Worm (Caenorhabditis elegans) whole organism, young adult: ENCODE results near the gene F54F11.1.

Experiments
- ZK185.1 ChIP-seq: sonication (generic microtip); optimal IDR thresholded peaks from 2 replicates; lab custom pipeline; 2016; ENCODE audit warnings: mild to moderate bottlenecking, missing genetic modification characterization, missing compliant biosample characterization; ENCODE audit not compliant: poor library complexity, severe bottlenecking
- ama-1 ChIP-seq, 3 experiments: fragments of 150-350 bp in 1 of 3; sonication (generic microtip) in 2 of 3; optimal IDR thresholded peaks; 2 replicates each; lab custom pipeline; 2014 to 2018; ENCODE audit warnings: missing biosample characterization in 2 of 3, missing genetic modification characterization in 2 of 3, missing genetic modification reagents in 2 of 3
- aptf-2 ChIP-seq: fragments of 200-800 bp; sonication (Bioruptor generic); conservative IDR thresholded peaks from 2 replicates; pipeline ENCODE4 v1.3.6; 2022; ENCODE audit warnings: missing genetic modification reagents, missing genetic modification characterization, missing compliant biosample characterization
- athp-1 ChIP-seq: sonication (generic microtip); optimal IDR thresholded peaks from 2 replicates; lab custom pipeline; 2017; ENCODE audit warnings: mild to moderate bottlenecking, missing genetic modification characterization, missing compliant biosample characterization
- ceh-91 ChIP-seq: fragments of 200-800 bp; sonication (Bioruptor generic); IDR thresholded peaks from 2 replicates; pipeline ENCODE4 v1.3.6; 2022; ENCODE audit warnings: missing genetic modification reagents, missing genetic modification characterization, missing compliant biosample characterization
- hmg-20 ChIP-seq: fragments of 200-800 bp; sonication (Bioruptor generic); IDR thresholded peaks from 2 replicates; pipeline ENCODE4 v1.3.6; 2022; ENCODE audit warnings: missing genetic modification reagents, missing genetic modification characterization, missing compliant biosample characterization
- nfya-1 ChIP-seq: sonication (generic microtip); optimal IDR thresholded peaks from 2 replicates; lab custom pipeline; 2017; ENCODE audit warnings: antibody characterized with exemption, missing compliant biosample characterization, missing genetic modification characterization, borderline replicate concordance; ENCODE audit not compliant: insufficient read depth
- rcor-1 ChIP-seq: fragments of 200-800 bp; sonication (Bioruptor generic); IDR thresholded peaks from 2 replicates; pipeline ENCODE4 v1.3.6; 2022; ENCODE audit warnings: missing genetic modification reagents, missing genetic modification characterization, missing compliant biosample characterization
- rpc-1 ChIP-seq, 2 experiments: fragments of 150-350 bp in 1 of 2; sonication (generic microtip) in 1 of 2; optimal IDR thresholded peaks; 2 replicates each; lab custom pipeline; 2014 to 2018; ENCODE audit warnings: missing biosample characterization in 1 of 2, missing genetic modification characterization in 1 of 2, missing genetic modification reagents in 1 of 2, missing genotype in 1 of 2
- tbp1 ChIP-seq: fragments of 200-800 bp; sonication (Bioruptor generic); optimal IDR thresholded peaks from 2 replicates; lab custom pipeline; 2018; ENCODE audit warnings: mild to moderate bottlenecking, missing genetic modification characterization, missing compliant biosample characterization
- unc-62 ChIP-seq: fragments of 150-350 bp; optimal IDR thresholded peaks from 2 replicates; lab custom pipeline; 2014; ENCODE audit warnings: missing biosample characterization, missing genetic modification reagents, missing genetic modification characterization

- no peak for TF ChIP-seq rpc-1 (optimal IDR thresholded peaks at IDR 0.05; lab: Kevin White, UChicago)
- TF ChIP-seq rpc-1 (tag; optimal IDR thresholded peaks at IDR 0.05; lab: Kevin White, UChicago), result no peak
- no peak for TF ChIP-seq ceh-91 (GFP tag; lab: Robert Waterston, UW)
- TF ChIP-seq ama-1 (optimal IDR thresholded peaks at IDR 0.05; lab: Kevin White, UChicago), result no peak
- TF ChIP-seq ama-1 (GFP tag; optimal IDR thresholded peaks at IDR 0.05; lab: Kevin White, UChicago), result no peak
- no peak for TF ChIP-seq tbp1
- TF ChIP-seq nfya-1 (tag; lab: Kevin White, UChicago), result no peak
- TF ChIP-seq athp-1, result no peak
- TF ChIP-seq unc-62 (GFP tag; lab: Kevin White, UChicago), result no peak
- TF ChIP-seq aptf-2 (GFP tag; lab: Robert Waterston, UW), result no peak
- TF ChIP-seq rcor-1 (GFP tag; lab: Robert Waterston, UW), result no peak
- TF ChIP-seq ZK185.1 (tag; lab: Kevin White, UChicago), result no peak
- TF ChIP-seq hmg-20, result no peak
Measured at ce11 chrII:13531118-13531517, 27.4 kb downstream of the F54F11.1 start, which contains the start of gene snx-14.
